Worm (Caenorhabditis elegans) whole organism, L4/young adult: ENCODE results near the gene gop-1.

Experiments
- W03F9.2 ChIP-seq: fragments of 150-350 bp; optimal IDR thresholded peaks from 2 replicates; lab custom pipeline; 2014; ENCODE audit warnings: missing biosample characterization, missing genetic modification characterization
- him-1 ChIP-seq: sonication (generic microtip); optimal IDR thresholded peaks from 2 replicates; lab custom pipeline; 2016; ENCODE audit warnings: missing genotype, missing genetic modification reagents, missing genetic modification characterization, missing compliant biosample characterization

DNA sequence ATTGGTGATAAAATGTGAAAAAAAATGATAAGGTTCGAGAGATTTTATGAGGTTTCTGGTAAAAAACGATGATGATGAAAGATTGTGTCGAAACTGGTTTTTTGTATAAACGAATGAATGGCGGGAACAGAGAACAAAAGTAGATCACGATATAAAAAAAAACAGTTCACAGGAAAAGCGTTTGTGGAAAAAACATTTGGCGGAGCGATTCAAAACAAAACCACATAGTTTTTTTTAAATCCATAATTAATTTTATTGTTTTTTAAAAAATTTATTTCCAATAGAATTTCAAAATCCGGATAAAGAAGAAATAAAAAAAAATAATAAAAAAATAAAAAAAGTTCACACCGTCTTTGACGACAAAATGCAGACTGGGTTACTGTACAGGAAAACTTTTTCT, 38.9 kb upstream of the gop-1 start, which contains the start of gene ZC155.4:
- no peak for TF ChIP-seq W03F9.2
- TF ChIP-seq him-1 (tag; lab: Kevin White, UChicago): no peak
